Fruit fly (Drosophila melanogaster): ENCODE measurements around the gene mtm.

Gene mtm

DNA sequence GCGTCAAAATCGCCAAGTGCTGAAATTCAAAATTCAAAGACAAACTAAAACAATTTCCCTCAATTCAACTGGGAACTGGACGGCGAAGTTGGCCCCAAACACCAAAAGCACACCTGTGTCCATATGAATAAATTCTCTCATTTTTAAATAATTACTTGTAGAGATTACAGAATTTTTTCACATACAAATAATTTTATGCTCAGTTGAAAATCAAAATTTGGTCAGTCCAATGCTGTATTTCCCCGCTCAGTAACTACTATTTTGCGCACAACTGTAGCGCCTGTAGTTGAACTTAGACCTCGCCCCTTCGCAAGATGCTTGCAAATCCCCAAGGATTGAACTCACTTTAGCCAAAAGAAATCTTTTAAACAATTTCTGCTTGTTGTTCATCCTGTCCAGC lies 8.1 kb downstream of the mtm start (continued):
- no peak for TF ChIP-seq btn (GFP tag; optimal IDR thresholded peaks at IDR 0.05)
- TF ChIP-seq esg (GFP tag; conservative IDR thresholded peaks at IDR 0.05): peak; percentile 34; the same call in 1 of the 2 replicates
- TF ChIP-seq CG6654 (GFP tag; optimal IDR thresholded peaks at IDR 0.05): no peak
- TF ChIP-seq ems (GFP tag; optimal IDR thresholded peaks at IDR 0.05): no peak
- peak; percentile 38 for TF ChIP-seq CG1603 (tag; optimal IDR thresholded peaks at IDR 0.05)
- TF ChIP-seq ato (GFP tag; IDR thresholded peaks at IDR 0.05; ENCODE audit: partially characterized antibody): no peak
- no peak; the same call in 1 of the 2 replicates for TF ChIP-seq MBD-R2 (GFP tag; IDR thresholded peaks at IDR 0.05)
- 0 out of 3 replicates have a peak, but pooled peaks have one; percentile 7 for TF ChIP-seq otp (GFP tag; IDR thresholded peaks at IDR 0.05)
- no peak for TF ChIP-seq gro (GFP tag; optimal IDR thresholded peaks at IDR 0.05)
- no peak for TF ChIP-seq seq (GFP tag; IDR thresholded peaks at IDR 0.05)
- no peak for TF ChIP-seq ab (GFP tag; optimal IDR thresholded peaks at IDR 0.05)
- no peak for TF ChIP-seq CkIIα-i1 (GFP tag; IDR thresholded peaks at IDR 0.05)
- no peak for TF ChIP-seq CG17385 (GFP tag; optimal IDR thresholded peaks at IDR 0.05)
- TF ChIP-seq Hand (GFP tag; optimal IDR thresholded peaks at IDR 0.05): no peak
- no peak for TF ChIP-seq CG6813 (GFP tag; optimal IDR thresholded peaks at IDR 0.05)
- no peak for TF ChIP-seq CG9797 (GFP tag; optimal IDR thresholded peaks at IDR 0.05)
- TF ChIP-seq cato (GFP tag; optimal IDR thresholded peaks at IDR 0.05; ENCODE audit: borderline replicate concordance): no peak
- TF ChIP-seq Ravus (GFP tag; IDR thresholded peaks at IDR 0.05): no peak
- 0 out of 2 replicates have a peak, but pooled peaks have one; percentile 10 for TF ChIP-seq CG4404 (GFP tag; IDR thresholded peaks at IDR 0.05)
- no peak for TF ChIP-seq CG32772 (GFP tag; IDR thresholded peaks at IDR 0.05)
- TF ChIP-seq Bdp1 (GFP tag; optimal IDR thresholded peaks at IDR 0.05): no peak
- peak; percentile 33 for TF ChIP-seq ATbp (GFP tag; optimal IDR thresholded peaks at IDR 0.05)
- TF ChIP-seq ken (GFP tag; IDR thresholded peaks at IDR 0.05): peak; percentile 53; the same call in 1 of the 3 replicates
- no peak for TF ChIP-seq CG3281 (GFP tag; optimal IDR thresholded peaks at IDR 0.05)
- peak; percentile 9 for TF ChIP-seq CG8944 (GFP tag; optimal IDR thresholded peaks at IDR 0.05)
- TF ChIP-seq Dip3 (GFP tag; optimal IDR thresholded peaks at IDR 0.05): no peak
- TF ChIP-seq gcm2 (GFP tag; optimal IDR thresholded peaks at IDR 0.05): no peak
- TF ChIP-seq Atf-2 (GFP tag; optimal IDR thresholded peaks at IDR 0.05): no peak
- no peak for TF ChIP-seq MESR4 (GFP tag; optimal IDR thresholded peaks at IDR 0.05)
- no peak for TF ChIP-seq repo (GFP tag; optimal IDR thresholded peaks at IDR 0.05)
- no peak for TF ChIP-seq CG16863 (GFP tag; optimal IDR thresholded peaks at IDR 0.05)
- TF ChIP-seq CG11456 (GFP tag; IDR thresholded peaks at IDR 0.05): no peak
- TF ChIP-seq row (GFP tag; IDR thresholded peaks at IDR 0.05): peak; percentile 61
- peak; percentile 6 for TF ChIP-seq ind (GFP tag; optimal IDR thresholded peaks at IDR 0.05)
- no peak for TF ChIP-seq CG15269 (tag; optimal IDR thresholded peaks at IDR 0.05)
- no peak for TF ChIP-seq toy (GFP tag; IDR thresholded peaks at IDR 0.05)
- TF ChIP-seq nom (GFP tag; optimal IDR thresholded peaks at IDR 0.05): no peak
- TF ChIP-seq cad (GFP tag; optimal IDR thresholded peaks at IDR 0.05): no peak
- TF ChIP-seq sd (tag; optimal IDR thresholded peaks at IDR 0.05): no peak
- TF ChIP-seq Ptx1 (GFP tag; IDR thresholded peaks at IDR 0.05): peak; percentile 43; the same call in 1 of the 2 replicates
- no peak for TF ChIP-seq NK7.1 (GFP tag; optimal IDR thresholded peaks at IDR 0.05)
- TF ChIP-seq CG12769 (tag; optimal IDR thresholded peaks at IDR 0.05): no peak
- peak; percentile 34 for TF ChIP-seq Ada2b (GFP tag; IDR thresholded peaks at IDR 0.05)
- no peak for TF ChIP-seq CG2712 (tag; optimal IDR thresholded peaks at IDR 0.05)
- TF ChIP-seq CG2120 (GFP tag; optimal IDR thresholded peaks at IDR 0.05): peak; percentile 25
- TF ChIP-seq CG34224 (GFP tag; IDR thresholded peaks at IDR 0.05; ENCODE audit: partially characterized antibody): no peak
- TF ChIP-seq rib (GFP tag; IDR thresholded peaks at IDR 0.05): no peak
- no peak for TF ChIP-seq bcd (GFP tag; optimal IDR thresholded peaks at IDR 0.05)
- no peak for TF ChIP-seq Hr78 (GFP tag; optimal IDR thresholded peaks at IDR 0.05)
- no peak for TF ChIP-seq CG17802 (tag; optimal IDR thresholded peaks at IDR 0.05)
- peak; percentile 23 for TF ChIP-seq CG12391 (tag; optimal IDR thresholded peaks at IDR 0.05)
- no peak for TF ChIP-seq her (GFP tag; optimal IDR thresholded peaks at IDR 0.05)

Data from whole organism, embryonic.